Fruit fly (Drosophila melanogaster) whole organism, pupa: ENCODE results near the gene sp3.

Source experiments
- CG14655 ChIP-seq: fragments of 200-800 bp; sonication (Bioruptor generic); optimal IDR thresholded peaks from 3 replicates; lab custom pipeline; 2017; ENCODE audit warnings: mild to moderate bottlenecking, missing biosample characterization, missing genetic modification reagents, missing genetic modification characterization
- CG15710 ChIP-seq: fragments of 200-800 bp; sonication (Bioruptor generic); optimal IDR thresholded peaks from 2 replicates; lab custom pipeline; 2018; ENCODE audit warnings: missing biosample characterization, mild to moderate bottlenecking, missing genetic modification characterization, moderate library complexity
- CG32121 ChIP-seq: fragments of 200-800 bp; sonication (Bioruptor generic); IDR thresholded peaks from 2 replicates; pipeline ENCODE4 v1.3.6; 2022; ENCODE audit warnings: missing biosample characterization, missing genetic modification characterization
- CG34367 ChIP-seq: fragments of 200-800 bp; sonication (Bioruptor generic); optimal IDR thresholded peaks from 2 replicates; lab custom pipeline; 2018; ENCODE audit warnings: missing biosample characterization, mild to moderate bottlenecking, missing genetic modification characterization
- CG4496 ChIP-seq: fragments of 200-800 bp; sonication (Bioruptor generic); IDR thresholded peaks from 3 replicates; pipeline ENCODE4 v1.3.6; 2022; ENCODE audit warnings: missing biosample characterization, missing genetic modification characterization
- CG8159 ChIP-seq: fragments of 200-800 bp; sonication (Bioruptor generic); optimal IDR thresholded peaks from 3 replicates; lab custom pipeline; 2018; ENCODE audit warnings: missing biosample characterization, mild to moderate bottlenecking, missing genetic modification characterization, moderate library complexity
- CG9948 ChIP-seq: fragments of 200-800 bp; sonication (Bioruptor generic); optimal IDR thresholded peaks from 2 replicates; lab custom pipeline; 2018; ENCODE audit warnings: missing biosample characterization, mild to moderate bottlenecking, missing genetic modification characterization, moderate library complexity
- D1 ChIP-seq: fragments of 200-800 bp; sonication (Bioruptor generic); optimal IDR thresholded peaks from 2 replicates; lab custom pipeline; 2018; ENCODE audit warnings: missing biosample characterization, mild to moderate bottlenecking, missing genetic modification characterization, moderate library complexity
- Pif1A ChIP-seq: fragments of 200-800 bp; sonication (Bioruptor generic); optimal IDR thresholded peaks from 3 replicates; lab custom pipeline; 2016; ENCODE audit warnings: missing biosample characterization, missing genetic modification characterization
- Snoo ChIP-seq: fragments of 200-800 bp; sonication (Bioruptor generic); optimal IDR thresholded peaks from 3 replicates; lab custom pipeline; 2017; ENCODE audit warnings: missing biosample characterization, mild to moderate bottlenecking, missing genetic modification characterization, inconsistent platforms
- fd96Ca ChIP-seq: fragments of 200-800 bp; sonication (Bioruptor generic); IDR thresholded peaks from 3 replicates; pipeline ENCODE4 v1.3.6; 2022; ENCODE audit warnings: missing biosample characterization, missing genetic modification characterization
- gl ChIP-seq: fragments of 200-800 bp; sonication (Bioruptor generic); optimal IDR thresholded peaks from 2 replicates; lab custom pipeline; 2018; ENCODE audit warnings: missing biosample characterization, mild to moderate bottlenecking, missing genetic modification characterization
- rn ChIP-seq: fragments of 200-800 bp; sonication (Bioruptor generic); IDR thresholded peaks from 2 replicates; pipeline ENCODE4 v1.3.6; 2022; ENCODE audit warnings: missing biosample characterization, missing genetic modification characterization

- TF ChIP-seq fd96Ca (GFP tag; lab: Robert Waterston, UW) (peak; percentile 75), CG8159 (peak; percentile 74), CG9948 (tag; lab: Kevin White, UChicago) (peak; percentile 65), rn (peak; percentile 94), CG14655 (no peak), Snoo (peak; percentile 96), gl (tag; lab: Kevin White, UChicago) (peak; percentile 75), D1 (tag; lab: Kevin White, UChicago) (peak; percentile 47), CG32121 (GFP tag; lab: Robert Waterston, UW) (0 out of 2 replicates have a peak, but pooled peaks have one; percentile 81), CG34367 (peak; percentile 93), CG15710 (tag; lab: Kevin White, UChicago) (peak; percentile 85), Pif1A (GFP tag; lab: Kevin White, UChicago) (no peak), CG4496 (GFP tag; lab: Robert Waterston, UW) (peak; percentile 97; the same call in 2 of the 3 replicates)
These were observed 545 bp upstream of the sp3 start for dm6 chr3R:21520183-21520582.
